Worm (Caenorhabditis elegans) whole organism, L1 larva: ENCODE measurements around the gene cnb-1.

ENCODE experiments used
- elt-2 ChIP-seq: sonication (generic microtip); optimal IDR thresholded peaks from 2 replicates; lab custom pipeline; 2016; ENCODE audit warnings: missing genetic modification characterization, mild to moderate bottlenecking, inconsistent platforms, missing compliant biosample characterization, missing genetic modification reagents
- nhr-76 ChIP-seq: sonication (generic microtip); optimal IDR thresholded peaks from 2 replicates; lab custom pipeline; 2017; ENCODE audit warnings: missing biosample characterization, missing genetic modification characterization
- pqm-1 ChIP-seq: sonication (generic microtip); optimal IDR thresholded peaks from 3 replicates; lab custom pipeline; 2017; ENCODE audit warnings: missing biosample characterization, missing genetic modification characterization

- TF ChIP-seq nhr-76 (tag; lab: Kevin White, UChicago) (no peak), elt-2 (tag; lab: Kevin White, UChicago) (no peak), pqm-1 (tag; lab: Kevin White, UChicago) (no peak)
Observed at ce11 chrV:11402610-11403009, 27.1 kb downstream of the cnb-1 start, which contains the start of gene nas-19.
